Fruit fly (Drosophila melanogaster) whole organism, pupa: ENCODE results near the gene CG3842.

Experiments
- CG10348 ChIP-seq: fragments of 200-800 bp; sonication (Bioruptor generic); IDR thresholded peaks from 2 replicates; pipeline ENCODE4 v1.3.6; 2022; ENCODE audit warnings: missing biosample characterization, missing genetic modification characterization
- CG12605 ChIP-seq: fragments of 200-800 bp; sonication (Bioruptor generic); IDR thresholded peaks from 2 replicates; pipeline ENCODE4 v1.3.6; 2022; ENCODE audit warnings: missing biosample characterization, missing genetic modification characterization
- CG13204 ChIP-seq: fragments of 200-800 bp; sonication (Bioruptor generic); optimal IDR thresholded peaks from 2 replicates; lab custom pipeline; 2018; ENCODE audit warnings: missing biosample characterization, mild to moderate bottlenecking, missing genetic modification characterization, moderate library complexity
- CG14655 ChIP-seq: fragments of 200-800 bp; sonication (Bioruptor generic); optimal IDR thresholded peaks from 3 replicates; lab custom pipeline; 2017; ENCODE audit warnings: mild to moderate bottlenecking, missing biosample characterization, missing genetic modification reagents, missing genetic modification characterization
- CG15710 ChIP-seq: fragments of 200-800 bp; sonication (Bioruptor generic); optimal IDR thresholded peaks from 2 replicates; lab custom pipeline; 2018; ENCODE audit warnings: missing biosample characterization, mild to moderate bottlenecking, missing genetic modification characterization, moderate library complexity
- CG17806 ChIP-seq: fragments of 200-800 bp; sonication (Bioruptor generic); optimal IDR thresholded peaks from 2 replicates; lab custom pipeline; 2018; ENCODE audit warnings: missing biosample characterization, mild to moderate bottlenecking, missing genetic modification characterization, moderate library complexity
- CG32121 ChIP-seq: fragments of 200-800 bp; sonication (Bioruptor generic); IDR thresholded peaks from 2 replicates; pipeline ENCODE4 v1.3.6; 2022; ENCODE audit warnings: missing biosample characterization, missing genetic modification characterization
- CG34367 ChIP-seq: fragments of 200-800 bp; sonication (Bioruptor generic); optimal IDR thresholded peaks from 2 replicates; lab custom pipeline; 2018; ENCODE audit warnings: missing biosample characterization, mild to moderate bottlenecking, missing genetic modification characterization
- CG4496 ChIP-seq: fragments of 200-800 bp; sonication (Bioruptor generic); IDR thresholded peaks from 3 replicates; pipeline ENCODE4 v1.3.6; 2022; ENCODE audit warnings: missing biosample characterization, missing genetic modification characterization
- CG8159 ChIP-seq: fragments of 200-800 bp; sonication (Bioruptor generic); optimal IDR thresholded peaks from 3 replicates; lab custom pipeline; 2018; ENCODE audit warnings: missing biosample characterization, mild to moderate bottlenecking, missing genetic modification characterization, moderate library complexity
- CG8301 ChIP-seq: fragments of 200-800 bp; sonication (Bioruptor generic); optimal IDR thresholded peaks from 2 replicates; lab custom pipeline; 2018; ENCODE audit warnings: missing biosample characterization, mild to moderate bottlenecking, missing genetic modification characterization
- CG9948 ChIP-seq: fragments of 200-800 bp; sonication (Bioruptor generic); optimal IDR thresholded peaks from 2 replicates; lab custom pipeline; 2018; ENCODE audit warnings: missing biosample characterization, mild to moderate bottlenecking, missing genetic modification characterization, moderate library complexity
- D1 ChIP-seq: fragments of 200-800 bp; sonication (Bioruptor generic); optimal IDR thresholded peaks from 2 replicates; lab custom pipeline; 2018; ENCODE audit warnings: missing biosample characterization, mild to moderate bottlenecking, missing genetic modification characterization, moderate library complexity
- EcR ChIP-seq: fragments of 200-800 bp; sonication (Bioruptor generic); optimal IDR thresholded peaks from 3 replicates; lab custom pipeline; 2019; ENCODE audit warnings: missing biosample characterization, missing genetic modification characterization, mild to moderate bottlenecking, moderate library complexity, missing genetic modification reagents
- Ets98B ChIP-seq: fragments of 200-800 bp; sonication (Bioruptor generic); IDR thresholded peaks from 2 replicates; pipeline ENCODE4 v1.3.6; 2022; ENCODE audit warnings: missing biosample characterization, missing genetic modification characterization
- Pif1A ChIP-seq: fragments of 200-800 bp; sonication (Bioruptor generic); optimal IDR thresholded peaks from 3 replicates; lab custom pipeline; 2016; ENCODE audit warnings: missing biosample characterization, missing genetic modification characterization
- Pif1B ChIP-seq: fragments of 200-800 bp; sonication (Bioruptor generic); optimal IDR thresholded peaks from 3 replicates; lab custom pipeline; 2016; ENCODE audit warnings: missing biosample characterization, missing genetic modification characterization
- Snoo ChIP-seq: fragments of 200-800 bp; sonication (Bioruptor generic); optimal IDR thresholded peaks from 3 replicates; lab custom pipeline; 2017; ENCODE audit warnings: missing biosample characterization, mild to moderate bottlenecking, missing genetic modification characterization, inconsistent platforms
- fd96Ca ChIP-seq: fragments of 200-800 bp; sonication (Bioruptor generic); IDR thresholded peaks from 3 replicates; pipeline ENCODE4 v1.3.6; 2022; ENCODE audit warnings: missing biosample characterization, missing genetic modification characterization
- gl ChIP-seq: fragments of 200-800 bp; sonication (Bioruptor generic); optimal IDR thresholded peaks from 2 replicates; lab custom pipeline; 2018; ENCODE audit warnings: missing biosample characterization, mild to moderate bottlenecking, missing genetic modification characterization
- rn ChIP-seq: fragments of 200-800 bp; sonication (Bioruptor generic); IDR thresholded peaks from 2 replicates; pipeline ENCODE4 v1.3.6; 2022; ENCODE audit warnings: missing biosample characterization, missing genetic modification characterization

Gene CG3842

DNA sequence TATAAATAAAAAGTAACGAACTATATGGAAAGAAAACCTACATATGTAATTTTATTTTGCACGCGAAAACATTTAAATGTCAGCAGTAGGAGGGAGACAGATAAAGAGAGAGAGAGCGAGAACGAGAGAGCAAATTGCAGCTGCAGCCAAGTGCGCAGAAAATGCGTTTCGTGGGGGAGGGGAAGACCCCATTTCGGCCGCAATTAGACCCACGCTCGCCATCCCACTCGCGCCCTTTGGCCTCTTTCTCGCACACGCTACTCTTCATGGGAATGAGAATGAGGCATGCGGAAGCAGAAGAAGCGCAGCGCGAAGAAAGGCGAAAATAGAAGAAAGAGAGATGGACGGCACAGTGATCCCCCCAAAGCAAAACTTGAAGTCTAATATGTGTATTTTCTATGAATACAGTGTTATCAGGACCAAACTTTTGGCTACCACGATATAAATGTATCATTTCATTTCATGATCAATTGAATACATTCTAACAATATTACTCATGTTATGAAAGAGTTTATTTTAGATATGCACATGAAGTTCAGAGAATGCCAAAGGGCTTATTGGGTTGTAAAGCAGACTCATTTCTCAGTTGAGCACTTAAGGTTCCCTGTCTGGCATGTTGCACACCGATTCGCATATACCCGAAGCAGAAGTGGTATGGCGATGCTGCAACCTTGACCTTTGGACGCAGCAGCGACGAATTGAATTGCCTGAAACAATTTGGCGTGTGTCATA lies 4.4 kb upstream of the CG3842 start:
- TF ChIP-seq CG4496 (GFP tag; lab: Robert Waterston, UW): peak; percentile 52; the same call in 2 of the 3 replicates
- no peak for TF ChIP-seq gl (tag; lab: Kevin White, UChicago)
- no peak for TF ChIP-seq Pif1A (GFP tag; lab: Kevin White, UChicago)
- TF ChIP-seq CG14655: peak; percentile 68
- no peak for TF ChIP-seq Ets98B
- peak; percentile 24 for TF ChIP-seq CG15710 (tag; lab: Kevin White, UChicago)
- no peak for TF ChIP-seq Snoo (tag; lab: Kevin White, UChicago)
- no peak for TF ChIP-seq Pif1B (GFP tag; lab: Kevin White, UChicago)
- no peak for TF ChIP-seq rn
- peak; percentile 58; the same call in 2 of the 3 replicates for TF ChIP-seq fd96Ca (GFP tag; lab: Robert Waterston, UW)
- no peak for TF ChIP-seq EcR (GFP tag; lab: Kevin White, UChicago)
- no peak for TF ChIP-seq D1 (tag; lab: Kevin White, UChicago)
- TF ChIP-seq CG17806 (tag; lab: Kevin White, UChicago): no peak
- TF ChIP-seq CG9948: peak; percentile 23
- no peak for TF ChIP-seq CG10348 (GFP tag; lab: Robert Waterston, UW)
- TF ChIP-seq CG13204 (GFP tag; lab: Kevin White, UChicago): peak; percentile 47
- peak; percentile 23 for TF ChIP-seq CG8159 (tag; lab: Kevin White, UChicago)
- peak; percentile 21; the same call in 1 of the 2 replicates for TF ChIP-seq CG32121 (GFP tag; lab: Robert Waterston, UW)
- TF ChIP-seq CG8301: peak; percentile 52

DNA sequence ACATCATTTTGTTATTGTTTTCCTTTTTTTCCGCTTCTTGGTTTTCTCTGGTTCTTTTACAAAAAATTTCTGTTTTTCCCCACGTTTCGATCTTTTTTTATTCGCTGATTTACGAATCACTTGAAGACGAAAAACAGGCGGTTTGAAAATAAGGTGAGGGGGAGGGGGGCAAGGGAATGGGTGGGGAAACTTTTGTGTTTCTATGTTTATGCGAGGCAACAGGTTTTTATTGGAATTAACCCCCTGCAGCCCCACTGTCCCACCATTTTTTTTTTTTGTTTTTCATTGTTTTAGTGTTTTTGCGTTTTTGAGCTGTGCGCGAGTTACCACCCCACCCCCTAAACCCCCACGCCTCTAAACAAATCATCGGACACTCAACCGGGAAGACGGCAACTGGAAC lies 2.6 kb upstream of the CG3842 start:
- no peak for TF ChIP-seq CG14655
- 0 out of 3 replicates have a peak, but pooled peaks have one; percentile 8 for TF ChIP-seq CG4496 (GFP tag; lab: Robert Waterston, UW)

DNA sequence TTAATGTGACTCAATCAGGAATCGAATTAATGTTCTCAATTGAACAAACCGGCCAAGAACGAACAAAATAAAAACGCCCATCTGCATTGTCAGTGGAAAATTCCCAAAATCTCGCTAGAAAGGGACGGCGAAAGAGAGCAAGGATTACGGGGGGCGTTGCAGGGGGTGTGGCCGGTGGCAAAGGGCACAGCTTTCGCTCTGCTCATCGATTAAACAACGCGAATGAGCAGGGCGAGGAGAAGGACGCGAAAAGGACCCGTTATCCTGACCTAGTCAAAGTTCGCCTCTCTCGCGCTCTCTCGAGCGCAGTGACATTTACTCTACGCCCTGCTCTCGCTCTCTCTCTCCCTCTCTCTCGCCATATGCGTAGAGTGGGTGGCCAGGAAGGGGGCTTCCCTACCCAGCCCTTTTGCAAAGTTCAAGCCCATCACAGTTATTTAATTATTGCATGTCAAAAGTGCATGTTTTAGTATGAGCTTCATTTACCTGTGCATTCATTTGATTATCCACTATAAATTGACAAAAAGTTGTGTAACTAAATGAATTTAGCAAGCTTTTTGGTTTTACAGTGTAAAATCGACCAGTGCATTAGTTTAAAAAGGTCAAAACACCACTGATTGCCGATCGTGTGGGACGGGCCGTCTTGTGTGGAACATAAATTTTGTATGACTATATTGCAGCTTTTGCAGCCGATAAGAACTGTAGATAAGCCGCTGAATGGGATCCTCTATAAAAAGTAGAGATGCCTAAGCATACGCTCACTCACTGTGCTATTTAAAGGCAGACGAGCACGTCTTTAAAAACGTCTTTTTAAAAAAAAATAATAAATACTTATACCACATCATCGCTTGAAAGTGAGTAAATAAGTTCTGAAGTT lies 1.4 kb downstream of the CG3842 start:
- TF ChIP-seq CG15710 (tag; lab: Kevin White, UChicago): peak; percentile 57
- TF ChIP-seq CG8301: peak; percentile 54
- peak; percentile 49; the same call in 1 of the 2 replicates for TF ChIP-seq CG32121 (GFP tag; lab: Robert Waterston, UW)
- no peak for TF ChIP-seq D1 (tag; lab: Kevin White, UChicago)
- no peak for TF ChIP-seq CG13204 (GFP tag; lab: Kevin White, UChicago)
- peak; percentile 52 for TF ChIP-seq Ets98B
- peak; percentile 49 for TF ChIP-seq CG34367 (tag; lab: Kevin White, UChicago)
- TF ChIP-seq CG12605 (GFP tag; lab: Robert Waterston, UW): peak; percentile 30; the same call in 1 of the 2 replicates
- peak; percentile 73 for TF ChIP-seq CG8159 (tag; lab: Kevin White, UChicago)
- peak; percentile 67 for TF ChIP-seq CG9948
- peak; percentile 68; the same call in 2 of the 3 replicates for TF ChIP-seq fd96Ca (GFP tag; lab: Robert Waterston, UW)
- TF ChIP-seq CG14655: peak; percentile 73
- peak; percentile 15 for TF ChIP-seq Pif1B (GFP tag; lab: Kevin White, UChicago)
- TF ChIP-seq CG10348 (GFP tag; lab: Robert Waterston, UW): no peak
- no peak for TF ChIP-seq rn
- TF ChIP-seq CG4496 (GFP tag; lab: Robert Waterston, UW): peak; percentile 76
- TF ChIP-seq Snoo (tag; lab: Kevin White, UChicago): peak; percentile 41
- TF ChIP-seq gl (tag; lab: Kevin White, UChicago): peak; percentile 11
- peak; percentile 53 for TF ChIP-seq Pif1A (GFP tag; lab: Kevin White, UChicago)
- TF ChIP-seq CG17806 (tag; lab: Kevin White, UChicago): peak; percentile 61
- TF ChIP-seq EcR (GFP tag; lab: Kevin White, UChicago): peak; percentile 6

DNA sequence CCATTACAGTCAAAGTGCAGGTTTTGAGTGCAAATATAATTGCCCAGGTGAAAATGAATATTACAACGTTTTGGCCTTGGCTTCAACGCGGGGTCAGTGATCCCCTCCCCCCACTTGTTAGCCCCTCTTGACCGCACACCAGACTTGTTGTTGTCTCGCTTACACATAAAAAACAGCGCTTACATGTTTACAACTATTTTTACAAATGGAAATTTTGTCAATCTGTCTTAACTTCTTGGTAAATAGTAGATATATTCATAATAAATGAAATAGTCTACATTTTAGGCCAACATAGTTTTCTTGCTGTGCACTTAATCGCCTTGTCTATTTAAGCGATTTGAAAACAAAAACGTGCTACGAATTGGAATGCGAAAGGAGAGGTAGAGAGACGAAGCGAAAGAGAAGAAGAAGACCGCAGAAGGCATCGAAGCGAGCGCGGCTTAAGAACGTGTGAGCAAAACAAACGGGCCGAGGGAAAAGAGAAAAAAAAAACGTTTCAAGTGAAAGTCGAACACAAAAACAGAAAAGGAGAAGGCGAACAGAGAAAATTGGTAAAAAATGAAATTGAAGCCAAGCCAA lies 2.5 kb downstream of the CG3842 start:
- peak; percentile 66 for TF ChIP-seq gl (tag; lab: Kevin White, UChicago)
- TF ChIP-seq EcR (GFP tag; lab: Kevin White, UChicago): peak; percentile 96
- no peak for TF ChIP-seq CG13204 (GFP tag; lab: Kevin White, UChicago)
- TF ChIP-seq CG9948: peak; percentile 77
- peak; percentile 82 for TF ChIP-seq CG4496 (GFP tag; lab: Robert Waterston, UW)
- TF ChIP-seq fd96Ca (GFP tag; lab: Robert Waterston, UW): peak; percentile 60; the same call in 2 of the 3 replicates
- peak; percentile 38 for TF ChIP-seq Pif1B (GFP tag; lab: Kevin White, UChicago)
- peak; percentile 54 for TF ChIP-seq Pif1A (GFP tag; lab: Kevin White, UChicago)
- TF ChIP-seq CG10348 (GFP tag; lab: Robert Waterston, UW): no peak
- peak; percentile 45 for TF ChIP-seq CG8159 (tag; lab: Kevin White, UChicago)
- 0 out of 2 replicates have a peak, but pooled peaks have one; percentile 36 for TF ChIP-seq rn
- peak; percentile 87 for TF ChIP-seq CG15710 (tag; lab: Kevin White, UChicago)
- peak; percentile 76 for TF ChIP-seq CG34367 (tag; lab: Kevin White, UChicago)
- TF ChIP-seq CG12605 (GFP tag; lab: Robert Waterston, UW): peak; percentile 59; the same call in 1 of the 2 replicates
- TF ChIP-seq D1 (tag; lab: Kevin White, UChicago): peak; percentile 26
- TF ChIP-seq CG14655: peak; percentile 39
- TF ChIP-seq CG8301: peak; percentile 59
- peak; percentile 83 for TF ChIP-seq Ets98B
- TF ChIP-seq Snoo (tag; lab: Kevin White, UChicago): no peak
- TF ChIP-seq CG32121 (GFP tag; lab: Robert Waterston, UW): peak; percentile 80
- peak; percentile 85 for TF ChIP-seq CG17806 (tag; lab: Kevin White, UChicago)
